Worm (Caenorhabditis elegans) whole organism, midembryonic: ENCODE results near the gene B0303.16.

Experiments
- T22C8.4 ChIP-seq: fragments of 200-800 bp; sonication (Bioruptor generic); IDR thresholded peaks from 2 replicates; pipeline ENCODE4 v1.3.6; 2022; ENCODE audit warnings: missing genetic modification characterization, missing compliant biosample characterization
- cog-1 ChIP-seq: sonication (generic microtip); optimal IDR thresholded peaks from 2 replicates; lab custom pipeline; 2016; ENCODE audit warnings: missing genetic modification characterization, missing compliant biosample characterization
- flt-1 ChIP-seq: fragments of 200-800 bp; sonication (Bioruptor generic); IDR thresholded peaks from 2 replicates; pipeline ENCODE4 v1.3.6; 2022; ENCODE audit warnings: missing genetic modification characterization, missing compliant biosample characterization
- klf-2 ChIP-seq: fragments of 200-800 bp; sonication (Bioruptor generic); conservative IDR thresholded peaks from 2 replicates; pipeline ENCODE4 v1.3.6; 2022; ENCODE audit warnings: missing genetic modification reagents, missing genetic modification characterization, missing compliant biosample characterization
- med-1 ChIP-seq: sonication (generic microtip); optimal IDR thresholded peaks from 2 replicates; lab custom pipeline; 2017; ENCODE audit warnings: missing genetic modification characterization, mild to moderate bottlenecking, missing compliant biosample characterization, antibody characterized with exemption, missing genetic modification reagents; ENCODE audit not compliant: insufficient read depth
- ref-1 ChIP-seq: fragments of 200-800 bp; sonication (Bioruptor generic); conservative IDR thresholded peaks from 2 replicates; pipeline ENCODE4 v1.3.6; 2022; ENCODE audit warnings: missing genetic modification reagents, missing genetic modification characterization, missing compliant biosample characterization
- tab-1 ChIP-seq: fragments of 200-800 bp; sonication (Bioruptor generic); IDR thresholded peaks from 2 replicates; pipeline ENCODE4 v1.3.6; 2022; ENCODE audit warnings: missing genetic modification characterization, missing compliant biosample characterization
- ztf-23 ChIP-seq: fragments of 200-800 bp; sonication (Bioruptor generic); IDR thresholded peaks from 2 replicates; pipeline ENCODE4 v1.3.6; 2022; ENCODE audit warnings: missing genetic modification reagents, missing genetic modification characterization, missing compliant biosample characterization
- ztf-29 ChIP-seq: fragments of 200-800 bp; sonication (Bioruptor generic); IDR thresholded peaks from 2 replicates; pipeline ENCODE4 v1.3.6; 2022; ENCODE audit warnings: missing genetic modification reagents, missing genetic modification characterization, missing compliant biosample characterization

B0303.16 gene

ce11 chrIII:8737391-8737790 is 32.5 kb downstream of the B0303.16 start:
- TF ChIP-seq cog-1 (tag; lab: Kevin White, UChicago) (no peak), ztf-23 (no peak), T22C8.4 (GFP tag; lab: Robert Waterston, UW) (no peak), flt-1 (no peak), ztf-29 (GFP tag; lab: Robert Waterston, UW) (no peak), klf-2 (GFP tag; lab: Robert Waterston, UW) (no peak), tab-1 (GFP tag; lab: Robert Waterston, UW) (no peak)

- TF ChIP-seq med-1 (GFP tag; lab: Kevin White, UChicago) (no peak), flt-1 (no peak), T22C8.4 (GFP tag; lab: Robert Waterston, UW) (no peak), klf-2 (GFP tag; lab: Robert Waterston, UW) (no peak), ztf-23 (no peak), ztf-29 (GFP tag; lab: Robert Waterston, UW) (no peak), tab-1 (GFP tag; lab: Robert Waterston, UW) (no peak), ref-1 (GFP tag; lab: Robert Waterston, UW) (no peak), cog-1 (tag; lab: Kevin White, UChicago) (no peak)
Measured at ce11 chrIII:8738289-8738688, 33.4 kb downstream of the B0303.16 start.

- TF ChIP-seq ref-1 (GFP tag; lab: Robert Waterston, UW) (no peak), tab-1 (GFP tag; lab: Robert Waterston, UW) (no peak), ztf-29 (GFP tag; lab: Robert Waterston, UW) (no peak), klf-2 (GFP tag; lab: Robert Waterston, UW) (no peak), flt-1 (no peak), med-1 (GFP tag; lab: Kevin White, UChicago) (no peak), cog-1 (tag; lab: Kevin White, UChicago) (no peak), ztf-23 (no peak), T22C8.4 (GFP tag; lab: Robert Waterston, UW) (no peak)
Measured at ce11 chrIII:8739126-8739525, 34.3 kb downstream of the B0303.16 start.

DNA sequence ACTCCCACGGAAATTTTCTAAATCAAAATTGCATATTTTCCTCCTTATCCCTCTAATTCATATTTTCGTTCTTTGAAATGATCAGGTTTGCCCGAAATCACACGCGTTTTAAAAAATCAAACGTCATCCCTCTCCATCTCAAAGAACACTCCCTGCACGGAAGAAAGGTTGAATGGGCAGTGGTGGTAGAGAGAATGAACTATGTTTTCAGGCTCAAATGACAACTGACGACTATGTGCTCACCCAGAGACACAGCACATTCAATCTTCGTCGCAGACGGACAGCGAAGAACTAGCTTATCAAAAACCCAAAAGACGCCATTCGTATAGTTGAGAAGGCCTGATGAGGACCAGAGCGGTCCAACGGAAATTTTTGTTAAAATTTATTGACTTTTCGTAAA is 34.9 kb downstream of the B0303.16 start:
- no peak for TF ChIP-seq ztf-23
- no peak for TF ChIP-seq ref-1 (GFP tag; lab: Robert Waterston, UW)
- TF ChIP-seq flt-1, result no peak
- no peak for TF ChIP-seq klf-2 (GFP tag; lab: Robert Waterston, UW)
- TF ChIP-seq T22C8.4 (GFP tag; lab: Robert Waterston, UW), result no peak
- TF ChIP-seq med-1 (GFP tag; lab: Kevin White, UChicago), result no peak
- no peak for TF ChIP-seq cog-1 (tag; lab: Kevin White, UChicago)
- no peak for TF ChIP-seq ztf-29 (GFP tag; lab: Robert Waterston, UW)
- TF ChIP-seq tab-1 (GFP tag; lab: Robert Waterston, UW), result no peak

DNA sequence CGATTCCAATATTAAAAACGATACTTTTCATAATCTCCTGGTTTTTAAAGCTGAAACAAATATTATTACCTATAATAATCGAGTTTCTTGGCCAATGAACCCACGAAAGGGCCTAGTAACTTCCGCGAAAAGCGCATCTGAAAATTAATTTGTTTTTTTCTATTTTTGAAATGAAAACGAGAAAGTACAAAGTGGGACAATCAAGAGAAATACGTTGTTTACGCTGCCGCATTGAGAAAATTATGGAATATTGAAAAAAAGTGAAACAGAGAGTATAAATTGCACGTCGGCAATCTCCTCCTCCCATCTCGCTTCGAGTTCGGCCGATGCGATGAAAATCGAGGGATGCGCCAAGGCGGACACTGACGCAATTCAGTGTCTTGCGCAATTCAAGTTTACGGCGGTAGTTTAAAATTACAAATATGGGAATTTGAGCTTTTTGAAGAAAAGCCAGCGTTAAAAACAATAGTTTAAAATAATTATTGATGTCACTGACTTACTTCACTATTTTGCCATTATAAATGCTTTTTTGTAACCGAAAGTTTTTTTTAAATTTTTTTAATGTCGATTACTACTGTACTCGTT is 36.5 kb downstream of the B0303.16 start, which contains the start of gene pdhk-2:
Gene pdhk-2 (minus strand): TSS at position 137 of the 585 bp plus-strand sequence.
- TF ChIP-seq T22C8.4 (GFP tag; lab: Robert Waterston, UW) (no peak), tab-1 (GFP tag; lab: Robert Waterston, UW) (peak; percentile 69; the same call in 1 of the 2 replicates), ztf-23 (peak; percentile 90), ref-1 (GFP tag; lab: Robert Waterston, UW) (0 out of 2 replicates have a peak, but pooled peaks have one; percentile 5), ztf-29 (GFP tag; lab: Robert Waterston, UW) (no peak), klf-2 (GFP tag; lab: Robert Waterston, UW) (0 out of 2 replicates have a peak, but pooled peaks have one; percentile 63), cog-1 (tag; lab: Kevin White, UChicago) (peak; percentile 72), flt-1 (peak; percentile 81)

- no peak for TF ChIP-seq klf-2 (GFP tag; lab: Robert Waterston, UW)
- TF ChIP-seq ztf-23, result no peak
- TF ChIP-seq ref-1 (GFP tag; lab: Robert Waterston, UW), result no peak
- no peak for TF ChIP-seq cog-1 (tag; lab: Kevin White, UChicago)
- TF ChIP-seq tab-1 (GFP tag; lab: Robert Waterston, UW), result no peak
- TF ChIP-seq med-1 (GFP tag; lab: Kevin White, UChicago), result no peak
- no peak for TF ChIP-seq flt-1
- no peak for TF ChIP-seq T22C8.4 (GFP tag; lab: Robert Waterston, UW)
- no peak for TF ChIP-seq ztf-29 (GFP tag; lab: Robert Waterston, UW)
Measured at ce11 chrIII:8741955-8742354, 37.1 kb downstream of the B0303.16 start.

- TF ChIP-seq ref-1 (GFP tag; lab: Robert Waterston, UW), result no peak
- no peak for TF ChIP-seq ztf-23
- TF ChIP-seq flt-1, result no peak
- TF ChIP-seq tab-1 (GFP tag; lab: Robert Waterston, UW), result no peak
- TF ChIP-seq cog-1 (tag; lab: Kevin White, UChicago), result no peak
- no peak for TF ChIP-seq klf-2 (GFP tag; lab: Robert Waterston, UW)
- TF ChIP-seq T22C8.4 (GFP tag; lab: Robert Waterston, UW), result no peak
- no peak for TF ChIP-seq ztf-29 (GFP tag; lab: Robert Waterston, UW)
- no peak for TF ChIP-seq med-1 (GFP tag; lab: Kevin White, UChicago)
Measured at ce11 chrIII:8742584-8742983, 37.7 kb downstream of the B0303.16 start.

DNA sequence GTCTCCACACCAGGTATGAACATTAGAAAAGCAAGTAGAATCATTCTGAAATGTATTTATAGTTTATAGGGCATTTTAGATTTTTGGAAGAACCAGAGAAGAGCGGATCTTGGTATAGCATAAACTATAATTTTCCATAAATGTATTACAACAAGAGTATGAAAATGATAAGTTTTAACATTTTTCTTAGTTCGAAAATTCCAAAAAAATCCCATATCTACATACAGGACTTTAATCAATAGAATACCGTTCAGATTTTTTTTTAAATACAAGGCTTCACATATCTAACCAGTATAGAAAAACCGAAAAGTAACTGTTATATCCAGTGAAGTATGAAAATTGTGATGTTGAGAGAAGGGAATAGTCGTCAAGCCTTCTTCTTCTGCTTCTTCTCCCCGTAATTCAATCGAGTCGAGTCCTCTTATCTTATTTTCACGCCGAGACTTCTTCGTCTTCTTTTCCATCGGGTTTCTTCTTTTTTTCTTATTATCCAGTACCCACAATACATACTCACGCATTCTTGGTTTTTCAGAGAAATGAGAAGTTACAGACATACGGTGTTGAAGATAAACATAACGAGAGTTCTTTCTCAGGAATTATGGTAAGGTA is 39.0 kb downstream of the B0303.16 start, which contains the start of gene ZK370.6:
Gene ZK370.6 (minus strand): TSS at position 51 of the 609 bp plus-strand sequence.
- no peak for TF ChIP-seq ref-1 (GFP tag; lab: Robert Waterston, UW)
- TF ChIP-seq med-1 (GFP tag; lab: Kevin White, UChicago), result no peak
- TF ChIP-seq T22C8.4 (GFP tag; lab: Robert Waterston, UW), result no peak
- TF ChIP-seq ztf-29 (GFP tag; lab: Robert Waterston, UW), result no peak
- TF ChIP-seq cog-1 (tag; lab: Kevin White, UChicago), result no peak
- no peak for TF ChIP-seq flt-1
- TF ChIP-seq ztf-23, result no peak
- no peak for TF ChIP-seq tab-1 (GFP tag; lab: Robert Waterston, UW)
- no peak for TF ChIP-seq klf-2 (GFP tag; lab: Robert Waterston, UW)

ce11 chrIII:8744765-8745164 is 39.9 kb downstream of the B0303.16 start:
- no peak for TF ChIP-seq klf-2 (GFP tag; lab: Robert Waterston, UW)
- TF ChIP-seq ztf-29 (GFP tag; lab: Robert Waterston, UW), result no peak
- TF ChIP-seq cog-1 (tag; lab: Kevin White, UChicago), result no peak
- TF ChIP-seq ztf-23, result no peak
- TF ChIP-seq flt-1, result no peak
- no peak for TF ChIP-seq med-1 (GFP tag; lab: Kevin White, UChicago)
- no peak for TF ChIP-seq tab-1 (GFP tag; lab: Robert Waterston, UW)
- TF ChIP-seq ref-1 (GFP tag; lab: Robert Waterston, UW), result no peak
- TF ChIP-seq T22C8.4 (GFP tag; lab: Robert Waterston, UW), result no peak
